Fruit fly (Drosophila melanogaster): ENCODE data around the gene CG15254.
"Not testable (repeated sequence)": the region's sequence is repeated elsewhere in the genome, so short reads cannot be mapped to it uniquely, and the experiment has no call there.

CG15254 gene

DNA sequence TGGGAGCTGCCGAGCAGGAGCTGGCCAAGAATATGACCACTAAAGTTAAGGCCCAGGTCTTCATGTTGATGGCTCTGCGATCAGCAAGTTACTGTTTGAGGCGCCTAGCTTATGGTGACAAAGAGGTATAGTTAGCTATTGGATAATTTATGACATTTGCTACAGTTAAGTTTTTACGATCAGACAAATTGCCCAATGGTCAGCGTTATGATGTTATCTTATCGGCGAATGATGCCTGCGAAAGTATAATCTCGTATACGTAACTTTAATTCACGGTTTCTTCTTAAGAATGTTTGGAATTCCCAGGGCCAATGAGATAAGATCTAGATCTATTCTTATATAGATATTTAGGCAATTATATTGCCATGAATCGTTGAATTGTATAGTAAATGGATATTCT lies at the start of gene CG15254:
TSS of gene CG15254 (minus strand) at position 101 of the 400 bp plus-strand sequence.
- TF ChIP-seq psq (optimal IDR thresholded peaks at IDR 0.05) (no peak), ttk (optimal IDR thresholded peaks at IDR 0.05) (no peak), insv (optimal IDR thresholded peaks at IDR 0.05) (no peak), h (optimal IDR thresholded peaks at IDR 0.05) (no peak), Sin3A (optimal IDR thresholded peaks at IDR 0.05) (no peak)

DNA sequence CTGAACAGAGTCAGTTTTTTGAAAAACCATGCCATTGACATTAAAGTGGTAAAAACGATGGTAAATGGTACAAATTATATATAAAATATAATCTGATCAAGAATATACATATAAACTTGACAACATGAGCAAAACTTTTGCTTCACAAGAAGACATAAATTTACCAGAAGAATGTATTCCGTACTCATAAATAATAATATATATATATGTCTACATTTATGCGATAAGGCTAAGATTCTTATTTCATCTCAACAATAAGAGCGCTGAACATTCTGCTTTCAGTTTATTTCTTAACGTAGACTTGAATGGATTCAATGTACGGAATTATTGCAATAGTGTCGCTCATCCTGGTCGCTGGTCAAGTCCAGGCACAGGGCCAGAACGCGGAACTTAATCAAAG lies 46.1 kb upstream of the CG15254 start, which contains the start of gene CG18477:
TSS of gene CG18477 (plus strand) at position 301 of the 400 bp plus-strand sequence.
- TF ChIP-seq insv, h, Sin3A (optimal IDR thresholded peaks at IDR 0.05): not testable (repeated sequence)

DNA sequence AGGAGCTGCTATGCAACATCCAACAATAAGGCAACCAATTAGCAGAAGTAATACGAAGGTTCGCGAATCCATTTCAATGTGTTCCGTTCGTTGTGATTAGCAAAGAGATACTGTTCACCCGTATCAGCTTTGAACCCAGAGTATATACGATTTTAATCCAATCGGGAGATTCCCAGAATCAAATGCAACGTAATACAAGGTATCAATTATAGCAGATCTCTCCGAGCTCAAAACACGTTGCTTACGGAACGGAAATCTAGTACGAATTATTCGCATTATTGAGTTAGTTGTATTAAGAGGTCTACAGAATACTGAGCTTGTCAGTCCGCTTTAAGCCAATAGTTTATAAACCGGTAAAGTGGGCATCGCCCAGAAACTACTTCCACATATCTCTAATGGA lies 44.7 kb upstream of the CG15254 start, which contains the start of gene CG44141:
TSS of gene CG44141 (minus strand) at position 101 of the 400 bp plus-strand sequence.
- TF ChIP-seq Myc, Sin3A, ttk (optimal IDR thresholded peaks at IDR 0.05): not testable (repeated sequence)

DNA sequence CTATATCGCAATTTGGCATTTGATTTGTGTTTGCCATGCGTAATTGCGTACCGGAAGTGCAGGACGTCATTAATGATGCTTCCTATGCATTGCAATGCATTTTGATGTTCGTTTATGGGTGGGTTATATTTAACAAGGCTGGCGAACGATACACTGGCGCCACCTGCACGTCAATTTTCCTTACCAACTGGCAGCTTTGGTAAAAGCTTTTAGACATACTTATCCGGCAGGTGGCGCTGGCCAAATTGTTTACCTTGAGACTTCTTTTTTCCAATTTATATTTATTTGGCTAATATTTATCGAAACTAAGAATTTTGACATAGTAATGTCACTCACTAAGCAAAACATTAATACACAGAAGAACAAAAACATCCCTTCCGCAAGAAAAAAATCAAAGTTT lies 29.2 kb upstream of the CG15254 start:
- TF ChIP-seq Sin3A (optimal IDR thresholded peaks at IDR 0.05) (no peak), psq (optimal IDR thresholded peaks at IDR 0.05) (no peak), ttk (optimal IDR thresholded peaks at IDR 0.05) (no peak), Myc (optimal IDR thresholded peaks at IDR 0.05) (no peak), h (optimal IDR thresholded peaks at IDR 0.05) (no peak), insv (optimal IDR thresholded peaks at IDR 0.05) (no peak)

DNA sequence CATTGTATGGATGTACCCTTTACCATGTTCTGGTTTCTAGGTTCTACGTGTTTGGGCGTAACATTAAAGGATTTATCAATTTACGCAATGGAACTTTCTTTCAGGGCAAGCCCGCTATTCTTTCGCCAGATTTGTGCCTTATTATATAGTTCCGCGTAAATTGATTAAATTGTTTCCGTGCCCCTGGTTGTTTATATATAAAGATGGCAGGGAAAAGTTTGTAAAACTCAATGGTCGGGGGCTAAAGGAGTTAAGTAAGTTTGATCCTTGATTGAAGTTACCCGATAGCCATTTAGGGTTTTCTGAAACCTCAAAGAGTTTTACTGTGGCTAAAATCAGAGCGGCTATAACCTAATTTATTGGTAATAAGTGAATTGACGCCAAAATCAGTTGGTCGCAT lies 27.0 kb upstream of the CG15254 start:
- TF ChIP-seq Sin3A (optimal IDR thresholded peaks at IDR 0.05) = no peak
- no peak for TF ChIP-seq ttk (optimal IDR thresholded peaks at IDR 0.05)
- TF ChIP-seq psq (optimal IDR thresholded peaks at IDR 0.05) = no peak
- TF ChIP-seq insv (optimal IDR thresholded peaks at IDR 0.05) = no peak
- no peak for TF ChIP-seq h (optimal IDR thresholded peaks at IDR 0.05)
- no peak for TF ChIP-seq Myc (optimal IDR thresholded peaks at IDR 0.05)

DNA sequence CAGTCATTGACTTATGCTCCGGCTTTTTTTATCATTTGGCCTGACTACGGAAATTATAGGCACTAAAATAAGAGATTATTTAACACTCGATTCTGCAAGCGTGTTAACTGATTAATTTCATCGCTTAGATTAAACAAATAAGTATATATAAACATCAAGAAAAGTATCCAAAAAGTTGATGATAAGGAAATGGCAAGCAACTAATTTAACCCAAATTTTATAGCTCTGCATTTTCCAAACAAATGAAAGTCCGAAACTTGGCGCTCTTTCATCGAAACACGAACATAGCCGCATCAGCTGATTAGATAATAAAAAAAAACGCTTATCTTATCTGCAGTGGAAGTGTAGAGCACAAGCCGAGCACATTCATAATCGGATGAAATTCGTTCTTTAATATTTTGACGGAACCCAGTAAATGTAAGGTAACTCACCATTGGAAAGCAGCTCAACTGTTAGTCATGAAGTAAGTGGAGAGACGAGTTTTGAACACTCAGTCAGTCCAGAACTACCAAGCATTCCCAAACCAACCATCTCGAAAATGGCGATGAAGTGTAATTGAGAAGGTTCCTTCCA lies 15.1 kb upstream of the CG15254 start, which contains the start of gene CG18480:
TSS of gene CG18480 (plus strand) at position 407 of the 573 bp plus-strand sequence.
- TF ChIP-seq Myc (optimal IDR thresholded peaks at IDR 0.05) (no peak), Sin3A (optimal IDR thresholded peaks at IDR 0.05) (no peak), insv (optimal IDR thresholded peaks at IDR 0.05) (no peak), h (optimal IDR thresholded peaks at IDR 0.05) (no peak), ttk (optimal IDR thresholded peaks at IDR 0.05) (no peak), psq (optimal IDR thresholded peaks at IDR 0.05) (no peak)

DNA sequence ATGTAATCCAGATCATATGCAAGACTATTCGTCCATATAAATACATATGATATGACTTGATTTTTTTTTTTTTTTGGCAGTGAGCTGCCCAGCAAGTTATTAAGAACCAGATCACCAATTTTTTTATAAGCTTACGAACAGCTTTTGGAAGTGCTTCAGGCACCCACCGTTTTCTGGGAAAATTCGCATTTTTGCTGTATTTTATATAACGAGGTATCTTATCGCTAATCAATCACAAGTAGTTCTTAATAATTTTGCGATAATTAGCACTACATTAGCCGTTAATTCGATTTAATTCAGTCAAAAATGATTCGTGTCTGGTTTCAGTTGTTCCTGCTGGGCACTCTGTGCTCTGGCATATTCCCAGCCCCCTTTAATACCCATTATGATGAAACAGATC lies 13.8 kb upstream of the CG15254 start, which contains the start of gene CG7631:
TSS of gene CG7631 (plus strand) at position 301 of the 400 bp plus-strand sequence.
- TF ChIP-seq insv (optimal IDR thresholded peaks at IDR 0.05) (no peak), psq (optimal IDR thresholded peaks at IDR 0.05) (no peak), Sin3A (optimal IDR thresholded peaks at IDR 0.05) (no peak), Myc (optimal IDR thresholded peaks at IDR 0.05) (no peak), h (optimal IDR thresholded peaks at IDR 0.05) (no peak), ttk (optimal IDR thresholded peaks at IDR 0.05) (no peak)

DNA sequence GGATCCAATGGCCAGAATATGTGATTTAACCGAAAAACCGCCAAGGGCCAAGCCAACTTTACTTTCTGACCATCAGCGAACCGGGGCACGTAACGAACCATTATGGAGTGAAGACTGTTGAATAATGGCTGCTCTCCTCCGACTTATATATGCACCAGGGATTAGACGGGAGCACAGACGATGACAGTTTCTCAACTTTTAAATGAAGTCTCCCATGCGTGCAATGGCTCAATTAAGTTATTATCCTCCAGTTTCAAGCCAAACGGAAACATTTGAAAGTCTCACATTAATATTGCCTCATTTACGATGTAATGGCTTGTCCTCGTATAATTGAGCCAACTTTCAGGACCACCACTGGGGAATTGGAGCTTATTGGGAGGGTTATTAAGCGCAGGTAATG lies 8.8 kb upstream of the CG15254 start, which contains the start of gene Or35a:
TSS of gene Or35a (minus strand) at position 101 of the 400 bp plus-strand sequence.
- TF ChIP-seq psq (optimal IDR thresholded peaks at IDR 0.05) (no peak), insv (optimal IDR thresholded peaks at IDR 0.05) (no peak), Sin3A (optimal IDR thresholded peaks at IDR 0.05) (no peak), h (optimal IDR thresholded peaks at IDR 0.05) (no peak), ttk (optimal IDR thresholded peaks at IDR 0.05) (no peak), Myc (optimal IDR thresholded peaks at IDR 0.05) (no peak)

DNA sequence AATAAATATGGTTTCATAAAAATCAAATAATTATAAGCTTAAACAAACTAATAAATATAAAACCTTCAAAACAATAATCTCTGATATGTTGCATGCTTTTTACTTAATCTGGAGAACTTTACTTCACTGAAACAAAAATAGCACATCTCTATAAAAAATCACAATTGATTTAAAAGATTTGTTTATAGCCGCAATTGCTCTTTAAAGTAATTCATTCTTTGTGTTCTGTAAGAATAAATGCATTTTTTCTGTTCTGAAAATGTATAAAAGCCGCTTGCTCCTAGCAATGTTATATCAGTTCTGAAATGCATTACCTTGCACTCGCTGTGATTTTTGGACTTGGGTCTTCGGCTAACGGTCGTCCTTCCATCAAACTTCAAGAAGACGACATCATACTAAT lies 2.1 kb upstream of the CG15254 start, which contains the start of gene CG11865:
TSS of gene CG11865 (plus strand) at position 301 of the 400 bp plus-strand sequence.
- TF ChIP-seq h (optimal IDR thresholded peaks at IDR 0.05) (no peak), psq (optimal IDR thresholded peaks at IDR 0.05) (no peak), ttk (optimal IDR thresholded peaks at IDR 0.05) (no peak), Myc (optimal IDR thresholded peaks at IDR 0.05) (no peak), Sin3A (optimal IDR thresholded peaks at IDR 0.05) (no peak), insv (optimal IDR thresholded peaks at IDR 0.05) (no peak)

DNA sequence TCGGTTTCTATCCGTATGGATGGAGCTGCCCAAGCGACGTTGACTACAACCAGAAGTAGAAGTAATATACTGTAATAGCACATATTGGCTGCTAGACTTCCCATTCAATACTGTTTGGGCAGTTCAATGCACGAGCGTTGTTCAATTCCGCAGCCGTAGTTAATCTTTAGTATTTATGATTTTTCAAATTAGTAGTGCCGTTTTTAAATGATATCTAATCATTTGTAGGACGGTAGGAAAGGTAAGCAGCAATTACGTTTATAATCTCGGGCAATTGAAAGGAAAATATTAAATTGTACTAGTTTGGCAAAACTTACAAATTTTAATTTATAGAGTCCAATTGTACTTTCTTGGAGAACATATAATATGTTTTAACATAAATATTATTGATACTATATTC lies 1.6 kb upstream of the CG15254 start, which contains the start of gene CG15253:
TSS of gene CG15253 (minus strand) at position 101 of the 400 bp plus-strand sequence.
- TF ChIP-seq Sin3A (optimal IDR thresholded peaks at IDR 0.05) = no peak
- TF ChIP-seq h (optimal IDR thresholded peaks at IDR 0.05) = no peak
- TF ChIP-seq insv (optimal IDR thresholded peaks at IDR 0.05) = no peak
- TF ChIP-seq ttk (optimal IDR thresholded peaks at IDR 0.05) = no peak

DNA sequence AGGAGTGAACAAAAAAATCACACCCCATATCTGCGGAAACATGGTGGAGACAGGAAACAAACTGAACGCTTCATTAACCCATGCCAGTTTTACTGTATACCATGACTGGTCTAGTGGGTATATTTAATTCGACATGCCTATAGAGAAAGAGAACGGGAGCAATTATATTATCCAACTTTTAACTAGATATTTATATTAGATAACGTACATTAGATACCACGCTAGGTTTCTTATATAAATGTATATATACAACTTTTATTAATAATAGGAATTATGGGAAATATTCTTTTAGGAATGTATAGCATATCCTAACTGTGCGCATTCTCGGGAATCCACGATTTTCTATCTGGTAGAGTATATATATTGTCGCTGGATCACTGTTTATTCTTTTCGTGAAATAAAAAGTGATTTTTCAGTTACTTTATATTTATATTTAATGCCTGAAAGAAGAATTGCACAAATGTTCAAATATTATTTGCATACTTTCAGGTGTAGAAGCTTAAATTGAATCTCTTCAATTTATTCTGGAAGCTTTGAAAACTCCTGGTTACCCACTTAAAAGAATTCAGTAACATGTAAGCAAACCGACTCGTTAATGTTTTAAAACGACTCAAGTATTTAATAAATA lies 1.2 kb downstream of the CG15254 start, which contains the start of gene Semp1:
TSS of gene Semp1 (minus strand) at position 51 of the 628 bp plus-strand sequence.
- no peak for TF ChIP-seq ttk (optimal IDR thresholded peaks at IDR 0.05)
- no peak for TF ChIP-seq Myc (optimal IDR thresholded peaks at IDR 0.05)
- TF ChIP-seq h (optimal IDR thresholded peaks at IDR 0.05) = no peak
- TF ChIP-seq insv (optimal IDR thresholded peaks at IDR 0.05) = no peak
- TF ChIP-seq psq (optimal IDR thresholded peaks at IDR 0.05) = no peak
- TF ChIP-seq Sin3A (optimal IDR thresholded peaks at IDR 0.05) = no peak

DNA sequence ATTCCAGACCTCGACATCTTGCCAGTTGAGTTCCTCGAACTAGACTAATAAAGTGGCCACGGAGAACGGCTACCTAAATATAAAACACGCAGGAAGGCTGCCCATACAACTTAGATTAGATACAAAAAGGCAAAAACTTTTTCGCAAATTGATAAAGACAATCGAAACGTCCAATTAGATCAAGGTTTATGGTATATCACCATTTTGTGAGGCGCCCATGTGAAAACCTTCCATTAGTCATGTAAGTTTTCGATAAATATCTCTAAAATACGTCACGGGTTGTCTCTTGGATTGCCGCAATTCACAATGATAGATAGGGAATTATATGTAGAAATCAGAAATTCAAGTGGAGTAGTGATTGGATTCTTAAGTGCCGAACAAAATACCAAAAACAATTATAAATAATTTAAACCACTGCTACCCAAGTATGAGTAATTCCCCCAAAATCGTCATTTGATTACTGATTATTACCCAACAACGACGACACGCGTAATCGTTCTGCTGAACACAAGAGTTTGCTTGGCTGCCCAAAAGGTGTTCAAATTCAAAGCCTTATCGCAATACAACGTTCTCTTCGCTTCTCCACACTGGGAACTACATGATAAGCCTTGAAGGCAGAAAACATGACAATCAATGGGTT lies 2.8 kb downstream of the CG15254 start, which contains the start of gene CG15255:
TSS of gene CG15255 (minus strand) at position 51 of the 640 bp plus-strand sequence.
- TF ChIP-seq psq (optimal IDR thresholded peaks at IDR 0.05) (no peak), ttk (optimal IDR thresholded peaks at IDR 0.05) (no peak), h (optimal IDR thresholded peaks at IDR 0.05) (no peak)
